Worm (Caenorhabditis elegans): ENCODE data around the gene srd-26.

DNA sequence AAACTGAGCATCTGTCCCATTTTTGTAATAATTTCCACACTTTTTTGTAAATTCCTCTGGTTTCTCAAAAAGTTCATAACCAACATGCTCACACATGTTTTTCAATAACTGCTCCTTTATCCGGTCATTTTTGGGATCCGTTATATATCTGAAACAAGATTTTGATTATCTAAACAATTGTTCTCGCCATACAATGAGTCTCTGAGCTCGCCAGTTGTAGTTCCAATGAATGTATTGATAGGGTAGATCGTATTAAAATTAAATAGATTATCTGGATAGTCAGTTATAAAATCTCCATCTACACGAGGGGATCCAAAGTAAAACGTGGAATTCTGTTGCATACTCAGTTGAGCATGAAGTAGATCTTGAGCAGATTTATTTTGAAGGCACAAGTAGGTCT, 13.8 kb upstream of the srd-26 start:
- no peak for TF ChIP-seq akir-1 (GFP tag; optimal IDR thresholded peaks at IDR 0.05)
- no peak for TF ChIP-seq F55B11.4 (tag; optimal IDR thresholded peaks at IDR 0.05; ENCODE audit: borderline replicate concordance, insufficient read depth)
- no peak for TF ChIP-seq hlh-12 (tag; optimal IDR thresholded peaks at IDR 0.05)
- no peak for TF ChIP-seq nhr-27 (tag; optimal IDR thresholded peaks at IDR 0.05)
- TF ChIP-seq ets-4 (GFP tag; optimal IDR thresholded peaks at IDR 0.05) = no peak
- no peak for TF ChIP-seq sdz-38 (tag; optimal IDR thresholded peaks at IDR 0.05)
- TF ChIP-seq dpff-1 (tag; optimal IDR thresholded peaks at IDR 0.05) = no peak
- no peak for TF ChIP-seq unc-130 (GFP tag; optimal IDR thresholded peaks at IDR 0.05)
- no peak for TF ChIP-seq unc-62 (GFP tag; optimal IDR thresholded peaks at IDR 0.05)
- no peak for TF ChIP-seq lir-1 (GFP tag; conservative IDR thresholded peaks at IDR 0.05)
- no peak for TF ChIP-seq sea-2 (GFP tag; IDR thresholded peaks at IDR 0.05)

Data from whole organism, young adult.